Worm (Caenorhabditis elegans) whole organism, early embryonic: ENCODE measurements around the gene M02B7.7.
A peak's percentile ranks its signal among the peaks of the same experiment; 100 is the strongest.

Experiments used
- B0310.2 ChIP-seq: sonication (generic microtip); optimal IDR thresholded peaks from 2 replicates; lab custom pipeline; 2016; ENCODE audit warnings: mild to moderate bottlenecking, missing genetic modification characterization, missing compliant biosample characterization
- F13C5.2 ChIP-seq: sonication (generic microtip); optimal IDR thresholded peaks from 2 replicates; lab custom pipeline; 2017; ENCODE audit warnings: mild to moderate bottlenecking, missing genetic modification characterization, inconsistent platforms, missing compliant biosample characterization
- aly-1 ChIP-seq: sonication (generic microtip); optimal IDR thresholded peaks from 2 replicates; lab custom pipeline; 2016; ENCODE audit warnings: missing genetic modification characterization, missing compliant biosample characterization
- ama-1 ChIP-seq: fragments of 150-350 bp; optimal IDR thresholded peaks from 2 replicates; lab custom pipeline; 2014
- ceh-13 ChIP-seq: fragments of 200-800 bp; sonication (Bioruptor generic); optimal IDR thresholded peaks from 2 replicates; lab custom pipeline; 2018; ENCODE audit warnings: mild to moderate bottlenecking, missing genetic modification characterization, missing compliant biosample characterization
- ceh-36 ChIP-seq: sonication (generic microtip); optimal IDR thresholded peaks from 2 replicates; lab custom pipeline; 2016; ENCODE audit warnings: missing genetic modification characterization, inconsistent platforms, missing compliant biosample characterization
- ets-7 ChIP-seq: sonication (generic microtip); optimal IDR thresholded peaks from 2 replicates; lab custom pipeline; 2016; ENCODE audit warnings: missing genotype, missing genetic modification characterization, missing compliant biosample characterization
- flt-1 ChIP-seq: fragments of 200-800 bp; sonication (Bioruptor generic); IDR thresholded peaks from 2 replicates; pipeline ENCODE4 v1.3.6; 2022; ENCODE audit warnings: missing genetic modification characterization, missing compliant biosample characterization
- hmbx-1 ChIP-seq: sonication (generic microtip); optimal IDR thresholded peaks from 2 replicates; lab custom pipeline; 2016; ENCODE audit warnings: mild to moderate bottlenecking, missing genetic modification characterization, missing compliant biosample characterization
- hmg-4 ChIP-seq: fragments of 200-800 bp; sonication (Bioruptor generic); optimal IDR thresholded peaks from 2 replicates; lab custom pipeline; 2018; ENCODE audit warnings: mild to moderate bottlenecking, missing genetic modification characterization, missing compliant biosample characterization
- hnd-1 ChIP-seq: sonication (generic microtip); optimal IDR thresholded peaks from 2 replicates; lab custom pipeline; 2016; ENCODE audit warnings: missing genetic modification characterization, missing compliant biosample characterization
- pes-1 ChIP-seq: fragments of 200-800 bp; sonication (Bioruptor generic); IDR thresholded peaks from 2 replicates; pipeline ENCODE4 v1.3.6; 2022; ENCODE audit warnings: missing genetic modification reagents, missing genetic modification characterization, missing compliant biosample characterization
- scrt-1 ChIP-seq: fragments of 200-800 bp; sonication (Bioruptor generic); IDR thresholded peaks from 2 replicates; pipeline ENCODE4 v1.3.6; 2022; ENCODE audit warnings: missing genetic modification characterization, missing compliant biosample characterization
- sea-1 ChIP-seq: fragments of 200-800 bp; sonication (Bioruptor generic); conservative IDR thresholded peaks from 2 replicates; pipeline ENCODE4 v1.3.6; 2022; ENCODE audit warnings: missing genetic modification characterization, missing compliant biosample characterization
- tbx-11 ChIP-seq: fragments of 200-800 bp; sonication (Bioruptor generic); IDR thresholded peaks from 2 replicates; pipeline ENCODE4 v1.3.6; 2022; ENCODE audit warnings: missing genetic modification characterization, missing compliant biosample characterization
- tbx-37 ChIP-seq: fragments of 200-800 bp; sonication (Bioruptor generic); conservative IDR thresholded peaks from 2 replicates; pipeline ENCODE4 v1.3.6; 2022; ENCODE audit warnings: missing genetic modification reagents, missing genetic modification characterization, missing compliant biosample characterization
- tra-4 ChIP-seq: sonication (generic microtip); optimal IDR thresholded peaks from 2 replicates; lab custom pipeline; 2017; ENCODE audit warnings: missing genetic modification characterization, missing compliant biosample characterization

Gene M02B7.7

DNA sequence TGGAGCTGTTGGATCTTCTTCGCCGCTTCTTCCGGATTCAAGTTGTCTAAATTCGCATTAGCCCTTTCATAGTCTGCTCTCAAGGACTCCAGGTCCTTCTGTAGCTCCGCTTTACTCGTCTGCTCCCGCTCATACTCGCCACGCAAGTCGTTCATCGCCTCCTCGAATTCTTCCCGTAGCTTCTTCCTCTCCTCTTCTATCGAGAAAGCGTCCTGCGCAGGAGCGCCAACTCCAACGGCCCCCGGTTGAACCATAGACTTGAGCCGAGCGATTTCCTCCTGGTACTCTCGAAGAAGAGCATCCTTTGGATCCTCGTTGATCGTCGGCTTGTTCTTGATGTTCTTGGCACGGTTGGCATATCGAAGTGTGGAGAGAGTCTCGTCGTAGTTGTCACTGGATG lies 9.6 kb downstream of the M02B7.7 start:
- no peak for TF ChIP-seq ceh-13 (GFP tag; lab: Kevin White, UChicago)
- no peak for TF ChIP-seq pes-1 (GFP tag; lab: Robert Waterston, UW)
- TF ChIP-seq B0310.2 (tag; lab: Kevin White, UChicago) = no peak
- TF ChIP-seq hnd-1 (tag; lab: Kevin White, UChicago) = no peak
- TF ChIP-seq aly-1 (tag; lab: Kevin White, UChicago) = no peak
- TF ChIP-seq flt-1 (GFP tag; lab: Robert Waterston, UW) = no peak
- TF ChIP-seq hmbx-1 (tag; lab: Kevin White, UChicago) = no peak
- no peak for TF ChIP-seq scrt-1 (GFP tag; lab: Robert Waterston, UW)
- no peak for TF ChIP-seq tbx-11 (GFP tag; lab: Robert Waterston, UW)
- TF ChIP-seq sea-1 (GFP tag; lab: Robert Waterston, UW) = no peak
- no peak for TF ChIP-seq ama-1
- TF ChIP-seq tra-4 (tag; lab: Kevin White, UChicago) = no peak
- no peak for TF ChIP-seq hmg-4 (GFP tag; lab: Kevin White, UChicago)
- TF ChIP-seq F13C5.2 (tag; lab: Kevin White, UChicago) = no peak
- no peak for TF ChIP-seq ets-7 (tag; lab: Kevin White, UChicago)
- TF ChIP-seq ceh-36 (tag; lab: Kevin White, UChicago) = no peak
- no peak for TF ChIP-seq tbx-37 (GFP tag; lab: Robert Waterston, UW)

DNA sequence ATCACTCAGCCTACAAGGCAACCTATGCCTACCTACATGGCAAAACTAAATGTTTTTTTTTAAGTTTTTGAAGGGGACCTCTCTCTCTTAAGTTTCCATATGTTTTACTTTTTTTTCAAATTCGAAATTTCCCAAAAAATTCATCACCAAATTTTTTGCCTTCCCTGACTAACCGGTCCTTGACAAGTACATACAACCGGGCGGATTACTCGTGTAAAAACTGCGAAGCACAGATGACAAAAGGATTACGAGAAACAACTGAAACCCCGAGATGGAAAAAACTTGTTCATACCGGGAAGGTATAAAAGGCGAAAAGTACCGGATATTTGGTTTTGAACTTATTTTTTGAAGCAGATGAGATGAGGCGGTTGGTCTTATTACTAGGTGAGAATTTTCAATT lies 12.6 kb downstream of the M02B7.7 start, which contains the start of gene K09B3.1:
TSS of gene K09B3.1 (plus strand) at position 301 of the 400 bp plus-strand sequence.
- TF ChIP-seq aly-1 (tag; lab: Kevin White, UChicago) = no peak
- no peak for TF ChIP-seq scrt-1 (GFP tag; lab: Robert Waterston, UW)
- TF ChIP-seq flt-1 (GFP tag; lab: Robert Waterston, UW) = no peak
- TF ChIP-seq ets-7 (tag; lab: Kevin White, UChicago) = no peak
- no peak for TF ChIP-seq hnd-1 (tag; lab: Kevin White, UChicago)
- TF ChIP-seq sea-1 (GFP tag; lab: Robert Waterston, UW) = no peak
- no peak for TF ChIP-seq tbx-37 (GFP tag; lab: Robert Waterston, UW)
- no peak for TF ChIP-seq ceh-36 (tag; lab: Kevin White, UChicago)
- no peak for TF ChIP-seq hmbx-1 (tag; lab: Kevin White, UChicago)
- no peak for TF ChIP-seq ama-1
- no peak for TF ChIP-seq pes-1 (GFP tag; lab: Robert Waterston, UW)
- TF ChIP-seq tbx-11 (GFP tag; lab: Robert Waterston, UW) = no peak
- no peak for TF ChIP-seq ceh-13 (GFP tag; lab: Kevin White, UChicago)
- no peak for TF ChIP-seq F13C5.2 (tag; lab: Kevin White, UChicago)
- no peak for TF ChIP-seq hmg-4 (GFP tag; lab: Kevin White, UChicago)
- no peak for TF ChIP-seq B0310.2 (tag; lab: Kevin White, UChicago)
- no peak for TF ChIP-seq tra-4 (tag; lab: Kevin White, UChicago)

DNA sequence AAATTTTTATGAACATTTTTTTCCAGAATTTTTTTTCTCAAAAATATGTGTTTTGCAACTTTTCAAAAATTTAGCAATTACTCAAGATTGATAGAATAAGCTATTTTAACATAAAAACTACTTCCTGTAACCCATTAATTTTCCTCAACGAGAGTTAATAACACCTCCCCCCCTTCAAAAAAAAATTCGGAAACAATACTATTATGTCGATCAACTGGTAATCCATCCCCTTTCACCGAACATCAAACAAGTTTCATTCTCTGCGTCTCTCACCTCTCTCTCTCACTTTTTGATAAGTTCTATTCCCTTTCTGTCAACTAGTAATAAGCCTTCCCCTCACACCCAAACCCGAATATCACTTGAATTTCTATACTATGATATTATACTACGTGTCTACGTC lies 23.1 kb downstream of the M02B7.7 start, which contains the start of gene glct-6:
TSS of gene glct-6 (plus strand) at position 301 of the 400 bp plus-strand sequence.
- TF ChIP-seq hnd-1 (tag; lab: Kevin White, UChicago) = no peak
- no peak for TF ChIP-seq F13C5.2 (tag; lab: Kevin White, UChicago)
- TF ChIP-seq hmbx-1 (tag; lab: Kevin White, UChicago) = no peak
- TF ChIP-seq tbx-37 (GFP tag; lab: Robert Waterston, UW) = no peak
- TF ChIP-seq ceh-13 (GFP tag; lab: Kevin White, UChicago) = no peak
- TF ChIP-seq scrt-1 (GFP tag; lab: Robert Waterston, UW) = no peak
- TF ChIP-seq tbx-11 (GFP tag; lab: Robert Waterston, UW) = no peak

DNA sequence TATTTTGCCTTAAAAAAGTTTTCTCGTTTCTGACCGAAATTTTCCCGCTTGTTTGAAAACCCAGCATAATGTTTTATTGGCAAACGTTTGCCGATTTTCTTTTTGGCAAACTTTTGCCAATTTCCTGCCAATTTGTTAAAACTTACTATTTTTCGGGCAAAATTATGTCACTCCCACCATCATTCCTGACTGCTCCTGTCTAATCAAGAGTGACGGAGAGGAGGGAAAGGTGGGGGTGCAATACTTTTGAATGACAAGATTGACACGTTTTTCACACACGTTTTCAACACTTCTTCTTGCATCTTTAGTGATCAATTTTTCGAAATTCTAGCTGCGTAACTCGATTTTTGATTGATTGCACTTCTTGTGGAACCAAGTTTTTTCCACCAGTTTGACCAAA lies 25.5 kb downstream of the M02B7.7 start:
- no peak for TF ChIP-seq pes-1 (GFP tag; lab: Robert Waterston, UW)
- TF ChIP-seq tbx-37 (GFP tag; lab: Robert Waterston, UW) = no peak
- TF ChIP-seq F13C5.2 (tag; lab: Kevin White, UChicago) = no peak
- TF ChIP-seq tbx-11 (GFP tag; lab: Robert Waterston, UW) = no peak
- TF ChIP-seq hmg-4 (GFP tag; lab: Kevin White, UChicago) = no peak

DNA sequence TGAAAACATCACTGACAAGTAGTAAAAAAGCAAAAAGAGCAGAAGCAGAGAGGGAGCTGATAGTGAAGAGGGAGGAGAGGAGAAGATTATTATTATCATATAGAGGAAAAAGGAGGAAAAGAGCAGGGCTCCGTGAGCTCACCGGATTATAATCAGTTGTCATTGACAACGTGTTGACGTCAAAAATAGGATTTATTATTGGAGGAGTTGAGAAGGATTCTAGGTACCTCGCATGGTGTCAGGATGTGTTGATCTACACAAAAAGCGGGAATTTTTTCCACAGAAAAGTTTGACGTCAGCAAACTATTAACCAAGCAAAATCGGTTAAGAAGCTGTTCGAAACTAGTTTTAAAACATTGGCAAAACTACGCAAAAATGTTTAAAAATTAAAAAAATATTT lies 32.8 kb downstream of the M02B7.7 start:
- TF ChIP-seq ets-7 (tag; lab: Kevin White, UChicago) (no peak), tra-4 (tag; lab: Kevin White, UChicago) (no peak), flt-1 (GFP tag; lab: Robert Waterston, UW) (no peak), hmbx-1 (tag; lab: Kevin White, UChicago) (no peak), tbx-11 (GFP tag; lab: Robert Waterston, UW) (no peak), scrt-1 (GFP tag; lab: Robert Waterston, UW) (no peak), hmg-4 (GFP tag; lab: Kevin White, UChicago) (no peak), aly-1 (tag; lab: Kevin White, UChicago) (no peak), hnd-1 (tag; lab: Kevin White, UChicago) (no peak), B0310.2 (tag; lab: Kevin White, UChicago) (no peak), F13C5.2 (tag; lab: Kevin White, UChicago) (no peak), ceh-36 (tag; lab: Kevin White, UChicago) (no peak), ceh-13 (GFP tag; lab: Kevin White, UChicago) (no peak), sea-1 (GFP tag; lab: Robert Waterston, UW) (no peak), ama-1 (no peak), pes-1 (GFP tag; lab: Robert Waterston, UW) (no peak)

DNA sequence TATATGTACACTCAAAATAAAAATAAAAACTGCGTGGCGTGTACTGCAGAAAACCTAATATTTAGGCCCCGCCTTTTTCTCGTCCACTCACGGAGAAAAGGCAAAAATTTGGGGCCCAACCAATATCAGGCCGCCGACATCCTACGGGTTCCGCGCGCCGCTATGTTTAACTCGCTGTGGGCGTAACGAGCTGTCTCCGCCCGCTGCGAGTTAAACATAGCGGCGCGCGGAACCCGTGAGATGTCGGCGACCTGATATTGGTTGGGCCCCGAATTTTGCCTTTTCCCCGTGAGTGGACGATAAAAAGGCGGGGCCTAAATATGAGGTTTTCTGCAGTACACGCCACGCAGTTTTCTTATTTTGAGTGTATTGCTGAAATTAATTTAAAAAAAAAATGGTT lies 35.8 kb downstream of the M02B7.7 start:
- TF ChIP-seq pes-1 (GFP tag; lab: Robert Waterston, UW) = peak; percentile 46; the same call in 1 of the 2 replicates

DNA sequence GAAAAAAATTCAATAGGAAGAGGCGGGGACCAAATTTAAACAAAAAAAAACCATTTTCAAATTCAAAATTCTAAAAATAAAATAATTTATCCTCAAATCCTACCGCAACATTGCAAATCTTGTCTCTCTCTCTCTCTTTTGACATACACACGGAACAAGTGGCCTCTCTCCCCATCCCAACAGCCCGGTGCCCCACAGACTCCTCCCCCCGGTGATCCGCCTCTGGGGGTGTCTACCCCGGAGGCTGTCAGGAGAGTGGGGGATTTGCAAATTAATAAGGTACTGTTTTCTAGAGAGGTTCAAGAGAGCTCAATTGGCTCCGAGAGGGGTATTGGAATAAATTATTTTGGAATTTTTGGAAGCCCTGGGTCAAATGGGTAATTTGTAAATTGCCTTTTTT lies 39.2 kb downstream of the M02B7.7 start:
- TF ChIP-seq sea-1 (GFP tag; lab: Robert Waterston, UW) (no peak), hmg-4 (GFP tag; lab: Kevin White, UChicago) (peak; percentile 61)
